Fruit fly (Drosophila melanogaster) whole organism, embryonic: ENCODE measurements around the gene Nep2.

Experiments
- Antp ChIP-seq: fragments of 200-800 bp; sonication (Bioruptor generic); optimal IDR thresholded peaks from 3 replicates; lab custom pipeline; 2016; ENCODE audit warnings: missing biosample characterization, missing genetic modification characterization
- Atf6 ChIP-seq: fragments of 200-800 bp; sonication (Bioruptor generic); IDR thresholded peaks from 2 replicates; pipeline ENCODE4 v1.3.6; 2022; ENCODE audit warnings: missing biosample characterization, missing genetic modification characterization
- B-H2 ChIP-seq: fragments of 200-800 bp; sonication (Bioruptor generic); optimal IDR thresholded peaks from 2 replicates; lab custom pipeline; 2018; ENCODE audit warnings: missing biosample characterization, mild to moderate bottlenecking, missing genetic modification characterization
- CG10274 ChIP-seq: fragments of 200-800 bp; sonication (Bioruptor generic); optimal IDR thresholded peaks from 3 replicates; lab custom pipeline; 2017; ENCODE audit warnings: missing biosample characterization, mild to moderate bottlenecking, missing genetic modification characterization
- CG11093 ChIP-seq: fragments of 200-800 bp; sonication (Bioruptor generic); IDR thresholded peaks from 3 replicates; pipeline ENCODE4 v1.3.6; 2022; ENCODE audit warnings: missing biosample characterization, missing genetic modification characterization
- CG12942 ChIP-seq: fragments of 200-800 bp; sonication (Bioruptor generic); optimal IDR thresholded peaks from 3 replicates; lab custom pipeline; 2016; ENCODE audit warnings: missing biosample characterization, missing genetic modification characterization
- CG13775 ChIP-seq: fragments of 200-800 bp; sonication (Bioruptor generic); optimal IDR thresholded peaks from 3 replicates; lab custom pipeline; 2017; ENCODE audit warnings: missing biosample characterization, mild to moderate bottlenecking, missing genetic modification characterization
- CG1647 ChIP-seq: fragments of 200-800 bp; sonication (Bioruptor generic); optimal IDR thresholded peaks from 3 replicates; lab custom pipeline; 2016; ENCODE audit warnings: missing biosample characterization, missing genetic modification characterization
- CG16813 ChIP-seq: fragments of 200-800 bp; sonication (Bioruptor generic); IDR thresholded peaks from 3 replicates; pipeline ENCODE4 v1.3.6; 2022; ENCODE audit warnings: missing biosample characterization, missing genetic modification characterization; ENCODE audit not compliant: partially characterized antibody
- CG17612 ChIP-seq: fragments of 200-800 bp; sonication (Bioruptor generic); IDR thresholded peaks from 2 replicates; pipeline ENCODE4 v1.3.6; 2022; ENCODE audit warnings: missing biosample characterization, missing genetic modification characterization
- CG17829 ChIP-seq: fragments of 200-800 bp; optimal IDR thresholded peaks from 2 replicates; lab custom pipeline; 2019; ENCODE audit warnings: missing biosample characterization, mild to moderate bottlenecking, missing genetic modification characterization, moderate library complexity
- CG2889 ChIP-seq: fragments of 200-800 bp; sonication (Bioruptor generic); IDR thresholded peaks from 3 replicates; pipeline ENCODE4 v1.3.6; 2022; ENCODE audit warnings: missing biosample characterization, missing genetic modification characterization
- CG32532 ChIP-seq: fragments of 200-800 bp; sonication (Bioruptor generic); IDR thresholded peaks from 2 replicates; pipeline ENCODE4 v1.3.6; 2022; ENCODE audit warnings: missing biosample characterization, missing genetic modification characterization
- CG34422 ChIP-seq: fragments of 200-800 bp; sonication (Bioruptor generic); IDR thresholded peaks from 3 replicates; pipeline ENCODE4 v1.3.6; 2022; ENCODE audit warnings: missing biosample characterization, missing genetic modification characterization
- CG6254 ChIP-seq: fragments of 200-800 bp; sonication (Bioruptor generic); optimal IDR thresholded peaks from 3 replicates; lab custom pipeline; 2017; ENCODE audit warnings: mild to moderate bottlenecking, missing biosample characterization, missing genetic modification reagents, missing genetic modification characterization
- CG8089 ChIP-seq: fragments of 200-800 bp; sonication (Bioruptor generic); optimal IDR thresholded peaks from 3 replicates; lab custom pipeline; 2016; ENCODE audit warnings: missing biosample characterization, missing genetic modification characterization
- CG9727 ChIP-seq: fragments of 200-800 bp; sonication (Bioruptor generic); optimal IDR thresholded peaks from 3 replicates; lab custom pipeline; 2017; ENCODE audit warnings: missing biosample characterization, mild to moderate bottlenecking, missing genetic modification characterization
- CTCF ChIP-seq: fragments of 200-800 bp; sonication (Bioruptor generic); optimal IDR thresholded peaks from 2 replicates; lab custom pipeline; 2017; ENCODE audit warnings: missing biosample characterization, mild to moderate bottlenecking, missing genetic modification characterization, moderate library complexity
- E2f1 ChIP-seq: fragments of 200-800 bp; sonication (Bioruptor generic); IDR thresholded peaks from 2 replicates; pipeline ENCODE4 v1.3.6; 2022; ENCODE audit warnings: missing biosample characterization, missing genetic modification characterization
- Hr78 ChIP-seq, 2 experiments: fragments of 200-800 bp in 1 of 2; fragments of >200 bp in 1 of 2; sonication (Bioruptor generic) in 1 of 2; optimal IDR thresholded peaks; 2 replicates each; lab custom pipeline; 2017 to 2019; ENCODE audit warnings: missing biosample characterization in 2 of 2, missing genetic modification characterization in 2 of 2, mild to moderate bottlenecking in 1 of 2, moderate library complexity in 1 of 2
- Jarid2 ChIP-seq: fragments of 200-800 bp; sonication (Bioruptor generic); optimal IDR thresholded peaks from 3 replicates; lab custom pipeline; 2017; ENCODE audit warnings: mild to moderate bottlenecking, missing biosample characterization, missing genetic modification reagents, missing genetic modification characterization
- Kr ChIP-seq: fragments of 200-800 bp; sonication (Bioruptor generic); optimal IDR thresholded peaks from 2 replicates; lab custom pipeline; 2017; ENCODE audit warnings: missing biosample characterization, mild to moderate bottlenecking, missing genetic modification characterization
- NC2β ChIP-seq: fragments of 200-800 bp; sonication (Bioruptor generic); optimal IDR thresholded peaks from 2 replicates; lab custom pipeline; 2016; ENCODE audit warnings: missing biosample characterization, missing genetic modification characterization
- Optix ChIP-seq: fragments of 200-800 bp; sonication (Bioruptor generic); IDR thresholded peaks from 3 replicates; pipeline ENCODE4 v1.3.6; 2022; ENCODE audit warnings: missing biosample characterization, missing genetic modification characterization
- Sin3A ChIP-seq: fragments of >200 bp; optimal IDR thresholded peaks from 2 replicates; lab custom pipeline; 2018
- Sry-δ ChIP-seq: fragments of 200-800 bp; sonication (Bioruptor generic); optimal IDR thresholded peaks from 2 replicates; lab custom pipeline; 2016; ENCODE audit warnings: missing biosample characterization, missing genetic modification characterization
- ash1 ChIP-seq: fragments of 200-800 bp; sonication (Bioruptor generic); optimal IDR thresholded peaks from 2 replicates; lab custom pipeline; 2018; ENCODE audit warnings: missing biosample characterization, mild to moderate bottlenecking, missing genetic modification characterization
- bsh ChIP-seq, 2 experiments: fragments of 200-800 bp; sonication (Bioruptor generic); optimal IDR thresholded peaks; 2 replicates each; lab custom pipeline; 2017 to 2018; ENCODE audit warnings: mild to moderate bottlenecking in 2 of 2, missing biosample characterization in 2 of 2, missing genetic modification characterization in 2 of 2, moderate library complexity in 1 of 2
- cad ChIP-seq: fragments of >200 bp; optimal IDR thresholded peaks from 2 replicates; lab custom pipeline; 2017; ENCODE audit warnings: missing biosample characterization, missing genetic modification characterization
- chm ChIP-seq: fragments of 200-800 bp; sonication (Bioruptor generic); IDR thresholded peaks from 2 replicates; pipeline ENCODE4 v1.3.6; 2022; ENCODE audit warnings: missing biosample characterization, missing genetic modification characterization
- crol ChIP-seq: fragments of 200-800 bp; sonication (Bioruptor generic); IDR thresholded peaks from 2 replicates; pipeline ENCODE4 v1.3.6; 2022; ENCODE audit warnings: missing biosample characterization, missing genetic modification characterization
- da ChIP-seq: fragments of 200-800 bp; sonication (Bioruptor generic); optimal IDR thresholded peaks from 2 replicates; lab custom pipeline; 2016; ENCODE audit warnings: missing biosample characterization, missing genetic modification characterization
- dmrt11E ChIP-seq: fragments of 200-800 bp; sonication (Bioruptor generic); optimal IDR thresholded peaks from 3 replicates; lab custom pipeline; 2018; ENCODE audit warnings: missing biosample characterization, mild to moderate bottlenecking, missing genetic modification characterization, moderate library complexity
- eve ChIP-seq, 2 experiments: fragments of >200 bp; optimal IDR thresholded peaks; 2 replicates each; lab custom pipeline; 2017; ENCODE audit warnings: missing biosample characterization in 2 of 2, missing genetic modification characterization in 2 of 2
- fd64A ChIP-seq: fragments of 200-800 bp; sonication (Bioruptor generic); optimal IDR thresholded peaks from 3 replicates; lab custom pipeline; 2018; ENCODE audit warnings: missing biosample characterization, mild to moderate bottlenecking, missing genetic modification characterization
- gro ChIP-seq: fragments of 200-800 bp; sonication (Bioruptor generic); optimal IDR thresholded peaks from 2 replicates; lab custom pipeline; 2016; ENCODE audit warnings: missing biosample characterization, missing genetic modification characterization
- ham ChIP-seq: fragments of 200-800 bp; sonication (Bioruptor generic); IDR thresholded peaks from 2 replicates; pipeline ENCODE4 v1.3.6; 2022; ENCODE audit warnings: missing biosample characterization, missing genetic modification characterization
- jumu ChIP-seq: fragments of 200-800 bp; sonication (Bioruptor generic); optimal IDR thresholded peaks from 3 replicates; lab custom pipeline; 2016; ENCODE audit warnings: missing biosample characterization, missing genetic modification characterization
- kni ChIP-seq: fragments of 200-800 bp; sonication (Bioruptor generic); optimal IDR thresholded peaks from 3 replicates; lab custom pipeline; 2017; ENCODE audit warnings: mild to moderate bottlenecking, missing biosample characterization, missing genetic modification reagents, missing genetic modification characterization
- lab ChIP-seq: fragments of 200-800 bp; sonication (Bioruptor generic); optimal IDR thresholded peaks from 3 replicates; lab custom pipeline; 2017; ENCODE audit warnings: missing biosample characterization, missing genetic modification characterization, mild to moderate bottlenecking, moderate library complexity, missing genetic modification reagents
- odd ChIP-seq: fragments of 200-800 bp; sonication (Bioruptor generic); optimal IDR thresholded peaks from 2 replicates; lab custom pipeline; 2017; ENCODE audit warnings: missing biosample characterization, mild to moderate bottlenecking, missing genetic modification characterization
- pnt ChIP-seq: fragments of 200-800 bp; sonication (Bioruptor generic); optimal IDR thresholded peaks from 3 replicates; lab custom pipeline; 2016; ENCODE audit warnings: missing biosample characterization, missing genetic modification characterization
- sc ChIP-seq, 3 experiments: fragments of >200 bp in 2 of 3; fragments of 200-800 bp in 1 of 3; sonication (Bioruptor generic) in 1 of 3; optimal IDR thresholded peaks; 2 replicates in 2 of 3; 3 replicates in 1 of 3; lab custom pipeline; 2017; ENCODE audit warnings: mild to moderate bottlenecking in 1 of 3, missing biosample characterization in 1 of 3, missing genetic modification characterization in 1 of 3, missing genetic modification reagents in 1 of 3
- shn ChIP-seq: fragments of 200-800 bp; sonication (Bioruptor generic); optimal IDR thresholded peaks from 3 replicates; lab custom pipeline; 2016; ENCODE audit warnings: missing biosample characterization, missing genetic modification characterization
- sima ChIP-seq: fragments of 200-800 bp; sonication (Bioruptor generic); optimal IDR thresholded peaks from 2 replicates; lab custom pipeline; 2016; ENCODE audit warnings: missing biosample characterization, missing genetic modification characterization
- sqz ChIP-seq: fragments of 200-800 bp; sonication (Bioruptor generic); optimal IDR thresholded peaks from 3 replicates; lab custom pipeline; 2018; ENCODE audit warnings: missing biosample characterization, mild to moderate bottlenecking, missing genetic modification characterization
- stwl ChIP-seq: fragments of 200-800 bp; sonication (Bioruptor generic); optimal IDR thresholded peaks from 3 replicates; lab custom pipeline; 2018; ENCODE audit warnings: missing biosample characterization, mild to moderate bottlenecking, missing genetic modification characterization, moderate library complexity
- tx ChIP-seq: fragments of 200-800 bp; sonication (Bioruptor generic); optimal IDR thresholded peaks from 2 replicates; lab custom pipeline; 2016; ENCODE audit warnings: missing biosample characterization, missing genetic modification characterization
- vvl ChIP-seq: fragments of 200-800 bp; sonication (Bioruptor generic); IDR thresholded peaks from 2 replicates; pipeline ENCODE4 v1.3.6; 2022; ENCODE audit warnings: missing biosample characterization, missing genetic modification characterization
- yki ChIP-seq: fragments of >200 bp; optimal IDR thresholded peaks from 3 replicates; lab custom pipeline; 2018
- z ChIP-seq: fragments of 200-800 bp; sonication (Bioruptor generic); IDR thresholded peaks from 3 replicates; pipeline ENCODE4 v1.3.6; 2022; ENCODE audit warnings: missing biosample characterization, missing genetic modification characterization
- zen ChIP-seq: fragments of 200-800 bp; sonication (Bioruptor generic); optimal IDR thresholded peaks from 3 replicates; lab custom pipeline; 2018; ENCODE audit warnings: missing biosample characterization, mild to moderate bottlenecking, missing genetic modification characterization, moderate library complexity

Nep2 gene

DNA sequence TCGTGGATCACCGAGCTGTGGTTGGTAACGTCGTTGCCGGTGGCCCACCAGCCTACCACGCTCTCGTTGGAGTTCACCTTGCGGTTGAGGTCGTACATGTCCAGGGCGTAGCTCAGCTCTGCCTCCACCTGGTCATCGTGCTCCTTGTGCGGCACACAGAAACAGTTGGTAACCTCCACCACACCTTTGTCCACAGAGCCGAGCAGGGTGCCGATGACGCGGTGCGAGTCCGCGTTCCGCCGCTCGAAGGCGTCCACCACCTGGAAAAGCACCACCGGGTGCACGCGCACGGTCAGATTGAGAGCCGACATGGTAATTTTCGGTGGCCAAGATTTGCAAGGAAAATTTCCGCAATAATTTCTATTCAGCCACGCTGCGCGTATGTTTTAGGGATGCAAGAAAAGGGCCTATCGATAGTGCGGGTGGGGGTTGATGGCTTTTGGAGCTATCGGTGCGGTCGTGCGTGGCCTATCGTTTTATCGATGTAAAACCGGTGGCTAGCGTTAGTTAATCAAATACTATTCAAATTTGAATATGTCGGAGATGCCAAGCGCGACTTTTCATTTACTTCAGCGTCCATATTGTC, 17.8 kb downstream of the Nep2 start, which contains the start of gene eIF3f1 (continued):
- TF ChIP-seq crol (GFP tag; lab: Robert Waterston, UW) (no peak), Jarid2 (GFP tag; lab: Kevin White, UChicago) (no peak), sima (GFP tag; lab: Kevin White, UChicago) (no peak), yki (no peak), da (GFP tag; lab: Kevin White, UChicago) (no peak), fd64A (GFP tag; lab: Kevin White, UChicago) (no peak), CG17612 (no peak), zen (tag; lab: Kevin White, UChicago) (peak; percentile 12), stwl (tag; lab: Kevin White, UChicago) (peak; percentile 87), ham (GFP tag; lab: Robert Waterston, UW) (no peak), lab (GFP tag; lab: Kevin White, UChicago) (no peak), CG11093 (no peak), B-H2 (GFP tag; lab: Kevin White, UChicago) (no peak), cad (no peak), odd (no peak), Hr78 (GFP tag; optimal IDR thresholded peaks at IDR 0.05; lab: Kevin White, UChicago) (no peak), sc (optimal IDR thresholded peaks at IDR 0.05; lab: Kevin White, UChicago) (no peak), sc (GFP tag; optimal IDR thresholded peaks at IDR 0.05; lab: Kevin White, UChicago) (no peak), gro (GFP tag; lab: Kevin White, UChicago) (peak; percentile 10), CG6254 (GFP tag; lab: Kevin White, UChicago) (no peak), Kr (GFP tag; lab: Kevin White, UChicago) (no peak), CG17829 (tag; lab: Kevin White, UChicago) (peak; percentile 52), Sry-δ (GFP tag; lab: Kevin White, UChicago) (peak; percentile 95), CTCF (GFP tag; lab: Kevin White, UChicago) (peak; percentile 51), Sin3A (lab: Kevin White, UChicago) (peak; percentile 60), chm (no peak), kni (GFP tag; lab: Kevin White, UChicago) (no peak), Atf6 (peak; percentile 40; the same call in 1 of the 2 replicates), E2f1 (GFP tag; lab: Robert Waterston, UW) (no peak), Optix (GFP tag; lab: Robert Waterston, UW) (no peak), Antp (no peak), ash1 (GFP tag; lab: Kevin White, UChicago) (no peak), CG1647 (no peak), z (no peak), CG12942 (no peak), CG2889 (GFP tag; lab: Robert Waterston, UW) (no peak), CG10274 (no peak), CG9727 (GFP tag; lab: Kevin White, UChicago) (no peak), shn (GFP tag; lab: Kevin White, UChicago) (no peak), tx (GFP tag; lab: Kevin White, UChicago) (no peak), jumu (peak; percentile 42), NC2β (GFP tag; lab: Kevin White, UChicago) (no peak), CG16813 (GFP tag; lab: Robert Waterston, UW) (peak; percentile 99), CG8089 (GFP tag; lab: Kevin White, UChicago) (no peak), eve (GFP tag; optimal IDR thresholded peaks at IDR 0.05; lab: Kevin White, UChicago) (no peak), bsh (GFP tag; optimal IDR thresholded peaks at IDR 0.05; lab: Kevin White, UChicago) (no peak), pnt (no peak), sqz (GFP tag; lab: Kevin White, UChicago) (no peak), CG32532 (GFP tag; lab: Robert Waterston, UW) (peak; percentile 52; the same call in 1 of the 2 replicates), dmrt11E (tag; lab: Kevin White, UChicago) (no peak), CG13775 (GFP tag; lab: Kevin White, UChicago) (no peak), CG34422 (GFP tag; lab: Robert Waterston, UW) (peak; percentile 74; the same call in 2 of the 3 replicates), vvl (peak; percentile 83)
